Worm (Caenorhabditis elegans) whole organism, L4/young adult: ENCODE data around the gene Y75B7AR.1.

ENCODE experiments used
- W03F9.2 ChIP-seq: fragments of 150-350 bp; optimal IDR thresholded peaks from 2 replicates; lab custom pipeline; 2014; ENCODE audit warnings: missing biosample characterization, missing genetic modification characterization
- dao-5 ChIP-seq: sonication (generic microtip); optimal IDR thresholded peaks from 2 replicates; lab custom pipeline; 2016; ENCODE audit warnings: missing genotype, missing genetic modification characterization, moderate library complexity, missing compliant biosample characterization
- him-1 ChIP-seq: sonication (generic microtip); optimal IDR thresholded peaks from 2 replicates; lab custom pipeline; 2016; ENCODE audit warnings: missing genotype, missing genetic modification reagents, missing genetic modification characterization, missing compliant biosample characterization

ce11 chrV:1383206-1383908 lies 9.4 kb downstream of the Y75B7AR.1 start, which contains the start of gene rga-4:
- TF ChIP-seq dao-5 (no peak), him-1 (no peak), W03F9.2 (tag; lab: Kevin White, UChicago) (no peak)
